Worm (Caenorhabditis elegans) whole organism, L4/young adult: Measurements from ENCODE around the gene EEED8.13.

Source experiments
- W03F9.2 ChIP-seq: fragments of 150-350 bp; optimal IDR thresholded peaks from 2 replicates; lab custom pipeline; 2014; ENCODE audit warnings: missing biosample characterization, missing genetic modification characterization
- dao-5 ChIP-seq: sonication (generic microtip); optimal IDR thresholded peaks from 2 replicates; lab custom pipeline; 2016; ENCODE audit warnings: missing genotype, missing genetic modification characterization, moderate library complexity, missing compliant biosample characterization
- him-1 ChIP-seq: sonication (generic microtip); optimal IDR thresholded peaks from 2 replicates; lab custom pipeline; 2016; ENCODE audit warnings: missing genotype, missing genetic modification reagents, missing genetic modification characterization, missing compliant biosample characterization

EEED8.13 gene

DNA sequence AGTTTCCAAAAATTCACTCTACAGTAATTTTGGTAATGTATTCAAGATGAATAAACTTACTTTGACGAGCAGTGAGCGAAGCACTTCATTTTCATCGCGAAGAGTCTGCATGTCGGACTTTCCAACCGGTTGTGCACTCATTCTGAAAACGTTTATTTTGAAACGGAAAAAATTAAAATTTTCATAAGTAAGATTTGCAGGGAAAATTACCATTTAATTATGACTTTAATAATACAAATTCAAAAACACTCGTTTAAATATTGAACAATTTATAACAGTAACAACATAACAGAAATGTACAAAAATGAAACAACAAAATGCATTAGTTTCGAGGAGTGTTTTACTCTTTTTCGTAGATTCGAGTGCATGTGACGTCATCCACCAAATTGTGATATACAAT, at the start of gene EEED8.13, which contains the start of gene EEED8.18:
Gene EEED8.13 (minus strand): TSS at position 101 of the 400 bp plus-strand sequence.
Gene EEED8.18 (minus strand): TSS at position 144 of the 400 bp plus-strand sequence.
- TF ChIP-seq him-1 (tag; lab: Kevin White, UChicago), result no peak
- TF ChIP-seq dao-5, result no peak
- TF ChIP-seq W03F9.2, result no peak

DNA sequence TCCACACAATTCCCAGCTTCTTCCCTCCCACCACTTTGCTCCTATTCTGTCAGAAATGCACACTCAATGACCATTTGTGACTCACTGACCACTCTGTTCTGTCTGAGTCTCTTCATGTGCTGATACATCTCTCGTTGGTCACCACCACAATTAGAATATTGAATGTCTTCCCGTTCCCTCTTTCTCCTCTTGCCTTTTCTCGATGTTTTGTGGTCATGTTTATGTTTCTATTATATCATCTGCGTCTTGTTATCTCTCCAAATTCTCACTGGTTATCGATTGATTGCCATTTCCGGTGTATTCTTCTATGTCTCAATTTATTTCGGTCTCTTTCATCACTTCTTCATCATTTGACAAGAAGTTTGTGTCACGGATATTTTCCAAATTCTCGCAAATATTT, 48.5 kb upstream of the EEED8.13 start:
- TF ChIP-seq W03F9.2, result no peak
- no peak for TF ChIP-seq him-1 (tag; lab: Kevin White, UChicago)
- TF ChIP-seq dao-5, result no peak

DNA sequence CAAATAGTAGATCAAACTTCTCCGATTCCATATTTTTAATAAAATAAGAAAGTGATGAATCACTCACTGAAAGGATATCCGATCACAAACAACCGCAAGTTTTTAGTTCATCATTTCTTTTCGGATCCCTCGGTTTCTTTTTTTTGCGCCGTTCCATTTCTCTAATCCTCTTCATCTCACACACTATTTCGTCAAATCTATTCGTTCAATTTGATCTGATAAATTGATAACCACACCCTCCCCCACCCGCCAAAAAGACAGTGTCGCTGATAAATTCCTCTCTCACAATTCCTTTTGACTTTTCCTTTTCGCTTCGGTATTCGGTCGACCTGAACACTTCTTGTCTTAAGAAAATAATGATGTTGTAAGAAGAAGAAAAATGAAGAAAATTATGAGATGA, 47.2 kb upstream of the EEED8.13 start:
- TF ChIP-seq dao-5 (no peak), W03F9.2 (no peak), him-1 (tag; lab: Kevin White, UChicago) (no peak)

DNA sequence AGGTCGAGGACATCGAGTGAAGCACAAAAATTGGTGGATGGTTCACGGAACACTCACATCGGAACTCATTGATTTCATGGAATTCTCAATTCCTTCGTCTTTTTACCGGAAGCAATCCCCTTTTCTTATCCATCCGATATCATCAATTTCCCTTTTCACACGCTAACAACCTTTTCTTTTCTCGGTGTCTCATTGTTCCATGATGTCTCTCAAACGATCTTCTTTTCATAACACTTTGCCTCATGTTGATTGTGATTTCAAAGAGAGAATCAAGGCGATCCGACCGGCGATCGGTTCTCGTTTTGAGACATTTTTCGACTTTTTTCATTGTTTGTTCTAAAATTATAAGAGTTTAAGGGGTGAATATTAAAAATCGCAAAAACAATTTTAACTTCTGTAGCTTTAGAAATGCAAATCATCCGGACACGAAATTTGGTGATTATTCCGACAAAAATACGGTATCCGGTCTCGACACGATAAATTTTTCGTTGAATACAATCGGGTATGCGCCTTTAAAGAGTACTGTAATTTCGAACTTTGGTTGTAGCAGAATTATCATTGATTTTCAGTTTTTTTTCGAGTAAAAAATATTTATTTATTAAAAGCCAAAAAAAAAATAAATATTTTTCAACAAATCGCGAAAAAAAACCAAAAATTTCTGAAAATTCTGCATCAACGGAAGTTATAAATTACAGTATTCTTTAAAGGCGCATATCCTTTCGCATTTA, 46.5 kb upstream of the EEED8.13 start:
- TF ChIP-seq W03F9.2 (no peak), dao-5 (no peak), him-1 (tag; lab: Kevin White, UChicago) (no peak)

DNA sequence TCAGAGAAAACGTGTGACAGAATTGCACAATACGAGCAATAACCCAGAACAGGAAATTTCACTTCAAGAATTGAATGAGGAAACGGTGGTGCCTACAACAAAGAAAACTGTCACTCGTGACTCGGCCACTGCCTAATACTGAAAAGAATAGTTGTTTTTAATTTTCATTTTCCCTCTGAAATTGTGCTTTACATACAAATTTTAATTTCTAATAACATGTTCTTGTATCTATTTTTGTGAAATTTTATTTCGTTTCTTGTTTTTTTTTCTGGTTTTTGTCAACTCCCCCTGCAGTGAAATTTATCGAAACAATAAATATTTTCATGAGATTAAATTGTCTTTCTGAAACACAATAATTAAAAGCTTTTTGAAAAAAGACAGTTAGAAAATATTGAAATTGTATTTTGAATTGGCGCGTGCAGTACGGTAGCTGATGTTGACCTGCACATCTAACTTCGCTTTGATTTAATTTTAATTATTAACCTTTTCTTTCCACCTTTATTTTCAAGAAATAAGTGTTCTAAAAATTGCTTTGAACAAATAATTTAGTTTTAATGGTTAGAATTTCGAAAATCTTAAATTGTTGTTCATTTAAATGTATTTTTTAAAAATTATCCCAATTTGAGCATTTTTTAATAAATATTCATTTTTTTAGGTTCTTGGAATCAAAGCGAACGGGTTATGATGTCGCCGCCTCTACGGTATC, 43.4 kb upstream of the EEED8.13 start, which contains the start of gene daz-1:
Gene daz-1 (plus strand): TSS at position 656 of the 706 bp plus-strand sequence.
- TF ChIP-seq him-1 (tag; lab: Kevin White, UChicago), result no peak
- TF ChIP-seq dao-5, result no peak
- TF ChIP-seq W03F9.2, result no peak

DNA sequence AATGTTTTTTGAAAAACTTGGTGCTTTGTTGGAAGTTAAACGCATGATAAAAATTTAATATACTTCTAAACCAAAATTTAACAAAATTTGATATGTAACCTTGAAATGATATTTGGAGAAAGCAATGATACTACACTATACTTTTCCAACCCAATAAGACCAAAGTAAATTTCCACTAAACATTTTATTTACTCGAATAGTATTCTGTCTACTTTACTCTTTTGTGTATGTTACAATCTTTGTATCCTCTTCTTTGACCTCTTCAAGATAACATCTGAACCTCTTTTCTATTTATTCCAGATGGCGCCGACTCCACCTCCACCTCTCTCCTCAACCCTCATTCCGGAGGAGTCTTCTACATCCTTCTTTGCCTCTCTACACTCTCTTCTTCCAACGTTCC, 41.2 kb upstream of the EEED8.13 start, which contains the start of gene dhs-5:
Gene dhs-5 (plus strand): TSS at position 301 of the 400 bp plus-strand sequence.
- TF ChIP-seq him-1 (tag; lab: Kevin White, UChicago), result no peak
- TF ChIP-seq dao-5, result no peak
- TF ChIP-seq W03F9.2, result no peak

DNA sequence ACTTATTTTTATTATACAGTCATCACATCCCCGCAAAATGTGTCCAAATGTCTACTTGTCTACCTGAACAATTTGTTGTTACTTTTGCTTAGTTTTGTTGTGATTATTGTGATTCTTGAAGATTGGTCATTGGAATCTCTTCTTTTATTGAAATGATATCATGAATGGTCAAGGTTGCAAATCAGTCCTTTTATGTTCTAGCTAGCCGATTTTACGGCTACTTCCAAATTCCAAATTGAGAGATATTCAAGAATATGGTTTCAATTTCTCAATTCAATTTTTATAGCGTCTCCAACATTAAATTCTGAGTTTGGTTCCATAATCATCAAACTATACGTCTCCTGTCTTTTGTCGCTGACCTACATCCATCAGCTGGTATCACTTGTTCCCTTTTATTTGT, 38.9 kb upstream of the EEED8.13 start:
- no peak for TF ChIP-seq dao-5
- TF ChIP-seq him-1 (tag; lab: Kevin White, UChicago), result no peak
- no peak for TF ChIP-seq W03F9.2

DNA sequence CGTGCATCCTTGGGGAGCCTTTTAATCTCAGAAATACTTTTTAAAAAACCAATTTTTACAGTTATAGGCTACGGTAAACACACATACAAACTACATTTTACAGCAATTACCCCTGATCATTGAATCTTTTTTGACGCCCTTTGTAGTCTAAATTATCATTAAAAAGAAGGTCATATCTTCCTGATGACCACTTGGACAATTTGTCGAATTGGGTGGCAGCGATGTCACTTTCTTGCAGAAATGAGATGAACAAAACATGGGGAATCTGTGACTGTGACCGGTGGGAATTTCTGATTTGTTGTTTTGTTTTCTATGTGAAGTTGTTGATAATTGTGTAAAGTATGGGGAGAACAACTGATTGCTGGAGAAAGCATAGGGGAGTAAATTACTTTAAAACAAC, 37.3 kb upstream of the EEED8.13 start:
- no peak for TF ChIP-seq dao-5
- TF ChIP-seq him-1 (tag; lab: Kevin White, UChicago), result no peak
- no peak for TF ChIP-seq W03F9.2

DNA sequence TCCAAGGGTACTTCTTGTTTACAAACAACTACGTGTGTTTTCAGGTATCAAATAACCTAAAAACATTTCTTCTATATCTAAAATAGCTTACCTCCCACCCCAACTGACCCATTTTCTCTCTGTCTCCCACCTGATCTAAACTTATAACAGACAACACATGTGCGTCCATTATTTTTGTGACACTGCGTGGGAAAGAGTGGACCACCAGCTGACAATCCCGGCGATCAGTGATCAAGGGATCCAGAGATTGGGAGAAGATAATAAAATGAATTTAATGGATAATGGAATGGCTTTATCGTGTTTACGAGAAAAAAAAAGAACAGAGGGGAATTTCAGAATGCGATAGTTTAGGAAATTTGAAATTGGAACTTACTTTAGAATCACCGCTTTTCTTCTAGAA, 36.9 kb upstream of the EEED8.13 start:
- TF ChIP-seq W03F9.2 (no peak), him-1 (tag; lab: Kevin White, UChicago) (no peak), dao-5 (no peak)

DNA sequence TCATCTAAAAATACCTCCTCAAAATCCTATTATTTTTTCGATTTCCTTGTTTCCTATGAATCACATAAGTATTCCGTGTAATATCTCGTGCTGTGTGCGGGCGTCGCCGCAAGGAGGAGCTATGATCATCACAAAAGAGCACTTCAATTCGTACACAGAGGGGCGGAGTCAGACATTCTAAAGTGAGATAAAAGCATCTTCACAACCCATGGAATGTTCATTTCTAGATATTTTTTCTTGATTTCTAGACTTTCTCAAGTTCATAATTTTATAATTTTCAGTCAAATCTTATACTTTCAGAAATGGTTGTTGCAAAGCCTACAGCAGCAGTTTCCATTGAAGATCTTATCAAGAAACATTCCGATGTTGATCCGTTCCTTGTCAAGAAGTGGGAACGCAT, 35.0 kb upstream of the EEED8.13 start, which contains the start of gene cex-1:
Gene cex-1 (plus strand): TSS at position 301 of the 400 bp plus-strand sequence.
- no peak for TF ChIP-seq W03F9.2
- TF ChIP-seq him-1 (tag; lab: Kevin White, UChicago), result no peak
- no peak for TF ChIP-seq dao-5

DNA sequence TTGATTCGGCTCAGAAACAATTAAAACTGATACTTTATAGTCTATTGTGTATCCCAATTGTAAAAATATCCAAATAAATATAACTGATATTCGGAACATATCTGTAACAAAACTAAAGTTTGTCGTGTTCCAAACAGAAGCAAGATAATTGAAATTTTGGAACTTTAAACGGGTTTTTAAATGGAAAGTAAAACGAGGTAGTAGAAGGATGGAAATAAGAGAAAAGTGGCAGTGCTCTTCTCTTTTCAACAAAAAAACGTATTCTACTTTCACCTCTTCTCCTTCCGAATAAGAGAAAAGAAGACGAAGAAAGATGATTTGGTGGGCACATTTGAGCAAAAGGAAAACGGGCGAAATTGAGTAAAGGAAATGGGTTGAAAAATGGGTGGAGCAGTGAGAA, 34.1 kb upstream of the EEED8.13 start, which contains the start of gene nmr-1:
Gene nmr-1 (minus strand): TSS at position 101 of the 400 bp plus-strand sequence.
- no peak for TF ChIP-seq W03F9.2
- no peak for TF ChIP-seq him-1 (tag; lab: Kevin White, UChicago)
- TF ChIP-seq dao-5, result no peak

DNA sequence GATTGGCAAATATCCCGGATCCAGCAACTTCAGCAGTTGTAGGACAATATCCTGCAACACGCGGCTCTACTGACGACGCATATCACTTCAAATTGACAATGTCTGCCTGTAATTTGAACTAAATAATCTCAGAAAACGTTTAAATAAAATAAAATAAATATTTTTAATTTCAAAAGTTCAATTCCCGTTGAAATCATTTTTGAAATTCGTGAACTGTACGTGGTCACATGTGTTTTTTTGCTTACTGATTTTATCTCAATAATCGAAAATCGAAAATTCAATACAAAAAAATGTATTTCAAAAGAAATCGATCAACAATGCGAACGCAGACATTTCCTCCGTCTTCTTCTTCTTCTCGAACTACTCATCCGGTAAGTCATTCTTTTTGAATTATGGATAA, 25.2 kb upstream of the EEED8.13 start, which contains the start of gene F07F6.1:
Gene F07F6.1 (plus strand): TSS at position 301 of the 400 bp plus-strand sequence.
- no peak for TF ChIP-seq dao-5
- TF ChIP-seq W03F9.2, result no peak
- TF ChIP-seq him-1 (tag; lab: Kevin White, UChicago), result no peak

DNA sequence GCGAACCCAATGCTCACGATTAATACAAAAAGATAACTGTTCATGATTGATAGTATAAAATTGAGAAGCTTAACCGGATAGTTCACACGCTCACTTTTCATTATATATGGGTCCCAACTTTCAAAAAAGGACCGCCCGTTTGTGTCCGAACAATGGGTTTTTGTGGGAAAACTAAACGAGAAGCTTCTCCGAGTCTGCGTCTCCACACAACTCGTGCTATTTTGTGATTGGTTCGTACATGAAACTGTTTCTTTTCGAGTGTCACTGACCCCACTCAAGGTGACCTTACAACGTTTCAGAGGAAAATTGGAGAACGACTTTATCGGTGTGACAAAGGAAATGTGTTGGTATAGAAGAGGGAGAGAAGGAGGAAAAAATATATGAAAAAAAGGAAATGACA, 24.5 kb upstream of the EEED8.13 start, which contains the start of gene dct-5:
Gene dct-5 (minus strand): TSS at position 101 of the 400 bp plus-strand sequence.
- TF ChIP-seq W03F9.2 (no peak), dao-5 (no peak), him-1 (tag; lab: Kevin White, UChicago) (no peak)

DNA sequence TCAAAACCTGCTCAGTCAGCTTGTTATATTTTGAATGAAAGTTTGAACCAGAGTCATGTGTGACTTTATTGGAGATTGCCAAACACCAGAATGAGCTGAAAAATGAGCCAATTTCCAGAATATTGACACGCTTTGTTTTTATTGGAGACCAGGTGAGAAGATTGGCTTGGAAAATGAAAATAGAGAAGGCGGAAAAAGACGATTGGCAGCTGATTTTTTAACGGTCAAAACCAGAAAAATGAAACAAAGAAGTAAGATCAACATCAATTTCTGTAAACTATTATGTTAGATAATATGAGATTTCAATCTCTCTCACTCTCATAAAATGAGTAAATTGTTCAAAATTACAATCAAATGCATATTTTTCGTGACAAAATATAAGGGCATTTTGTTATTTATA, 20.7 kb upstream of the EEED8.13 start, which contains the start of gene srx-114:
Gene srx-114 (minus strand): TSS at position 101 of the 400 bp plus-strand sequence.
- TF ChIP-seq dao-5, result no peak
- TF ChIP-seq him-1 (tag; lab: Kevin White, UChicago), result no peak
- TF ChIP-seq W03F9.2, result no peak
